Worm (Caenorhabditis elegans) whole organism, L4 larva: Measurements from ENCODE around the gene rrsr-1.

ENCODE experiments used
- F44E2.7 ChIP-seq: fragments of 200-800 bp; sonication (Bioruptor generic); IDR thresholded peaks from 2 replicates; pipeline ENCODE4 v2.1.2; 2022; ENCODE audit warnings: missing genetic modification characterization, missing compliant biosample characterization
- F49E8.2 ChIP-seq: sonication (generic microtip); optimal IDR thresholded peaks from 2 replicates; lab custom pipeline; 2016; ENCODE audit warnings: missing compliant biosample characterization, mild to moderate bottlenecking, missing genetic modification characterization, borderline replicate concordance
- T26A8.4 ChIP-seq: fragments of 200-800 bp; sonication (Bioruptor generic); IDR thresholded peaks from 2 replicates; pipeline ENCODE4 v1.3.6; 2022; ENCODE audit warnings: missing genetic modification characterization, missing compliant biosample characterization
- Y48G9A.11 ChIP-seq: fragments of 200-800 bp; sonication (Bioruptor generic); IDR thresholded peaks from 2 replicates; pipeline ENCODE4 v1.3.6; 2022; ENCODE audit warnings: missing genetic modification reagents, missing genetic modification characterization, missing compliant biosample characterization
- Y5F2A.4 ChIP-seq: fragments of 200-800 bp; sonication (Bioruptor generic); optimal IDR thresholded peaks from 2 replicates; lab custom pipeline; 2018; ENCODE audit warnings: mild to moderate bottlenecking, missing genetic modification characterization, missing compliant biosample characterization
- ZK337.2 ChIP-seq: fragments of 200-800 bp; sonication (Bioruptor generic); IDR thresholded peaks from 2 replicates; pipeline ENCODE4 v1.3.6; 2022; ENCODE audit warnings: missing genetic modification reagents, missing genetic modification characterization, missing compliant biosample characterization
- aha-1 ChIP-seq: fragments of 150-350 bp; peaks from one replicate; lab custom pipeline; 2014; ENCODE audit warnings: missing biosample characterization, missing genetic modification characterization
- aly-2 ChIP-seq: sonication (generic microtip); optimal IDR thresholded peaks from 2 replicates; lab custom pipeline; 2018; ENCODE audit warnings: missing biosample characterization, missing genetic modification characterization
- ceh-44 ChIP-seq: fragments of 200-800 bp; sonication (Bioruptor generic); IDR thresholded peaks from 2 replicates; pipeline ENCODE4 v1.3.6; 2022; ENCODE audit warnings: missing genetic modification reagents, missing genetic modification characterization, missing compliant biosample characterization
- ceh-62 ChIP-seq: sonication (generic microtip); optimal IDR thresholded peaks from 2 replicates; lab custom pipeline; 2017; ENCODE audit warnings: missing biosample characterization, missing genetic modification characterization
- ces-1 ChIP-seq: fragments of 150-350 bp; sonication (generic microtip); optimal IDR thresholded peaks from 4 replicates; lab custom pipeline; 2014; ENCODE audit warnings: missing biosample characterization, missing genetic modification reagents, missing genetic modification characterization
- cey-2 ChIP-seq: sonication (generic microtip); optimal IDR thresholded peaks from 3 replicates; lab custom pipeline; 2017; ENCODE audit warnings: missing genetic modification characterization, mild to moderate bottlenecking, missing compliant biosample characterization, antibody characterized with exemption, borderline replicate concordance; ENCODE audit not compliant: insufficient read depth
- daf-12 ChIP-seq: fragments of 150-350 bp; optimal IDR thresholded peaks from 2 replicates; lab custom pipeline; 2014; ENCODE audit warnings: missing biosample characterization, missing genetic modification reagents, missing genetic modification characterization
- daf-16 ChIP-seq, 3 experiments: sonication (generic microtip); optimal IDR thresholded peaks; 2 replicates each; lab custom pipeline; 2016 to 2017; ENCODE audit warnings: missing genetic modification characterization in 3 of 3, missing genetic modification reagents in 3 of 3, mild to moderate bottlenecking in 2 of 3, missing compliant biosample characterization in 2 of 3, missing biosample characterization in 1 of 3, moderate library complexity in 1 of 3
- daf-8 ChIP-seq: fragments of 200-800 bp; sonication (Bioruptor generic); IDR thresholded peaks from 2 replicates; pipeline ENCODE4 v1.3.6; 2022; ENCODE audit warnings: missing genetic modification characterization, missing compliant biosample characterization
- dmd-6 ChIP-seq: fragments of 200-800 bp; sonication (Bioruptor generic); IDR thresholded peaks from 2 replicates; pipeline ENCODE4 v1.3.6; 2022; ENCODE audit warnings: missing genetic modification reagents, missing genetic modification characterization, missing compliant biosample characterization
- dmd-9 ChIP-seq: fragments of 200-800 bp; sonication (Bioruptor generic); IDR thresholded peaks from 2 replicates; pipeline ENCODE4 v1.3.6; 2022; ENCODE audit warnings: missing genetic modification reagents, missing genetic modification characterization, missing compliant biosample characterization
- dpl-1 ChIP-seq: fragments of 150-350 bp; optimal IDR thresholded peaks from 2 replicates; lab custom pipeline; 2014; ENCODE audit warnings: missing biosample characterization, missing genetic modification reagents, missing genetic modification characterization
- egl-27 ChIP-seq: sonication (generic microtip); optimal IDR thresholded peaks from 3 replicates; lab custom pipeline; 2017; ENCODE audit warnings: missing biosample characterization, missing genetic modification reagents, missing genetic modification characterization
- hif-1 ChIP-seq, 2 experiments: sonication (generic microtip); optimal IDR thresholded peaks; 2 replicates each; lab custom pipeline; 2016 to 2017; ENCODE audit warnings: missing compliant biosample characterization in 2 of 2, missing genetic modification characterization in 2 of 2, missing genetic modification reagents in 2 of 2, missing genotype in 2 of 2, mild to moderate bottlenecking in 1 of 2
- hlh-30 ChIP-seq: sonication (generic microtip); optimal IDR thresholded peaks from 2 replicates; lab custom pipeline; 2017; ENCODE audit warnings: antibody characterized with exemption, mild to moderate bottlenecking, missing genetic modification characterization, missing compliant biosample characterization; ENCODE audit not compliant: insufficient read depth
- hmg-1.1 ChIP-seq: fragments of 200-800 bp; sonication (Bioruptor generic); IDR thresholded peaks from 2 replicates; pipeline ENCODE4 v1.3.6; 2022; ENCODE audit warnings: missing genetic modification reagents, missing genetic modification characterization, missing compliant biosample characterization
- lin-1 ChIP-seq: fragments of 200-800 bp; sonication (Bioruptor generic); IDR thresholded peaks from 2 replicates; pipeline ENCODE4 v1.3.6; 2022; ENCODE audit warnings: missing genetic modification reagents, missing genetic modification characterization, missing compliant biosample characterization
- lin-15B ChIP-seq: fragments of 150-350 bp; sonication (generic microtip); optimal IDR thresholded peaks from 3 replicates; lab custom pipeline; 2014; ENCODE audit warnings: missing biosample characterization, missing genetic modification characterization
- lir-3 ChIP-seq: sonication (generic microtip); optimal IDR thresholded peaks from 2 replicates; lab custom pipeline; 2016; ENCODE audit warnings: mild to moderate bottlenecking, missing genetic modification characterization, missing compliant biosample characterization
- mdl-1 ChIP-seq, 2 experiments: fragments of 150-350 bp in 1 of 2; sonication (generic microtip) in 1 of 2; optimal IDR thresholded peaks; 2 replicates each; lab custom pipeline; 2014 to 2017; ENCODE audit warnings: missing biosample characterization in 2 of 2, missing genetic modification characterization in 2 of 2
- mxl-3 ChIP-seq: fragments of 200-800 bp; sonication (Bioruptor generic); optimal IDR thresholded peaks from 2 replicates; lab custom pipeline; 2018; ENCODE audit warnings: mild to moderate bottlenecking, missing genetic modification characterization, missing compliant biosample characterization
- nhr-10 ChIP-seq: fragments of 150-350 bp; optimal IDR thresholded peaks from 2 replicates; lab custom pipeline; 2014; ENCODE audit warnings: missing biosample characterization, missing genetic modification characterization
- nhr-111 ChIP-seq: fragments of 200-800 bp; sonication (Bioruptor generic); optimal IDR thresholded peaks from 2 replicates; lab custom pipeline; 2018; ENCODE audit warnings: mild to moderate bottlenecking, missing genetic modification characterization, missing compliant biosample characterization
- nhr-237 ChIP-seq: sonication (generic microtip); optimal IDR thresholded peaks from 2 replicates; lab custom pipeline; 2017; ENCODE audit warnings: missing biosample characterization, missing genetic modification characterization
- nhr-41 ChIP-seq: fragments of 200-800 bp; sonication (Bioruptor generic); IDR thresholded peaks from 2 replicates; pipeline ENCODE4 v1.3.6; 2022; ENCODE audit warnings: missing genetic modification reagents, missing genetic modification characterization, missing compliant biosample characterization
- nhr-42 ChIP-seq: fragments of 200-800 bp; sonication (Bioruptor generic); IDR thresholded peaks from 2 replicates; pipeline ENCODE4 v1.3.6; 2022; ENCODE audit warnings: missing genetic modification characterization, missing compliant biosample characterization
- set-16 ChIP-seq: fragments of 200-800 bp; sonication (Bioruptor generic); IDR thresholded peaks from 2 replicates; pipeline ENCODE4 v1.3.6; 2022; ENCODE audit warnings: missing genetic modification reagents, missing genetic modification characterization, missing compliant biosample characterization
- skn-1 ChIP-seq: fragments of 150-350 bp; optimal IDR thresholded peaks from 2 replicates; lab custom pipeline; 2014; ENCODE audit warnings: missing biosample characterization, missing genetic modification characterization
- snpc-1.2 ChIP-seq: fragments of 200-800 bp; sonication (Bioruptor generic); IDR thresholded peaks from 2 replicates; pipeline ENCODE4 v1.3.6; 2022; ENCODE audit warnings: missing genetic modification reagents, missing genetic modification characterization, missing compliant biosample characterization
- snpc-4 ChIP-seq: fragments of 150-350 bp; optimal IDR thresholded peaks from 2 replicates; lab custom pipeline; 2014; ENCODE audit warnings: missing biosample characterization, missing genetic modification characterization
- spr-1 ChIP-seq: sonication (generic microtip); optimal IDR thresholded peaks from 2 replicates; lab custom pipeline; 2016; ENCODE audit warnings: mild to moderate bottlenecking, missing genetic modification characterization, missing compliant biosample characterization
- unc-62 ChIP-seq, 3 experiments: fragments of 150-350 bp in 1 of 3; sonication (generic microtip); optimal IDR thresholded peaks in 2 of 3; peaks in 1 of 3; 1 replicate in 1 of 3; 2 replicates in 2 of 3; lab custom pipeline; 2014 to 2017; ENCODE audit warnings: missing biosample characterization in 3 of 3, missing genetic modification characterization in 3 of 3, missing genetic modification reagents in 3 of 3, missing genotype in 1 of 3
- vab-7 ChIP-seq: fragments of 200-800 bp; sonication (Bioruptor generic); IDR thresholded peaks from 2 replicates; pipeline ENCODE4 v1.3.6; 2022; ENCODE audit warnings: missing genetic modification reagents, missing genetic modification characterization, missing compliant biosample characterization
- zfp-3 ChIP-seq: fragments of 200-800 bp; sonication (Bioruptor generic); conservative IDR thresholded peaks from 2 replicates; pipeline ENCODE4 v1.3.6; 2022; ENCODE audit warnings: missing genetic modification reagents, missing genetic modification characterization, missing compliant biosample characterization
- zip-11 ChIP-seq: fragments of 200-800 bp; sonication (Bioruptor generic); IDR thresholded peaks from 2 replicates; pipeline ENCODE4 v1.3.6; 2022; ENCODE audit warnings: missing genetic modification characterization, missing compliant biosample characterization
- zip-2 ChIP-seq: fragments of 150-350 bp; optimal IDR thresholded peaks from 2 replicates; lab custom pipeline; 2014; ENCODE audit warnings: missing biosample characterization, missing genetic modification characterization

rrsr-1 gene

ce11 chrV:14436195-14436594, 11.4 kb upstream of the rrsr-1 start:
- TF ChIP-seq ZK337.2 (GFP tag; lab: Robert Waterston, UW) (no peak), hlh-30 (tag; lab: Kevin White, UChicago) (no peak), nhr-10 (no peak), set-16 (GFP tag; lab: Robert Waterston, UW) (no peak), hmg-1.1 (GFP tag; lab: Robert Waterston, UW) (no peak), hif-1 (tag; optimal IDR thresholded peaks at IDR 0.05; lab: Kevin White, UChicago) (no peak), zip-11 (GFP tag; lab: Robert Waterston, UW) (no peak), nhr-111 (GFP tag; lab: Kevin White, UChicago) (no peak), skn-1 (tag; lab: Kevin White, UChicago) (no peak), dmd-9 (no peak), zfp-3 (no peak), mxl-3 (no peak), aha-1 (tag; lab: Kevin White, UChicago) (no peak), daf-12 (tag; lab: Kevin White, UChicago) (no peak)

- TF ChIP-seq lin-1 (GFP tag; lab: Robert Waterston, UW) = no peak
- TF ChIP-seq Y48G9A.11 (GFP tag; lab: Robert Waterston, UW) = no peak
- no peak for TF ChIP-seq mdl-1 (tag; optimal IDR thresholded peaks at IDR 0.05; lab: Kevin White, UChicago)
- no peak for TF ChIP-seq nhr-42 (GFP tag; lab: Robert Waterston, UW)
- TF ChIP-seq vab-7 (GFP tag; lab: Robert Waterston, UW) = no peak
- no peak for TF ChIP-seq dmd-9
- TF ChIP-seq egl-27 (tag; lab: Kevin White, UChicago) = no peak
- TF ChIP-seq lin-15B = no peak
- TF ChIP-seq zfp-3 = no peak
- no peak for TF ChIP-seq unc-62 (GFP tag; optimal IDR thresholded peaks at IDR 0.05 in 1 of 2; lab: Kevin White, UChicago)
- TF ChIP-seq unc-62 (tag; optimal IDR thresholded peaks at IDR 0.05; lab: Kevin White, UChicago) = no peak
- TF ChIP-seq ceh-44 (GFP tag; lab: Robert Waterston, UW) = no peak
- no peak for TF ChIP-seq spr-1
- TF ChIP-seq zip-2 (tag; lab: Kevin White, UChicago) = no peak
- TF ChIP-seq, all 104 proteins: peak for 0
Measured at ce11 chrV:14433584-14433983, 8.8 kb upstream of the rrsr-1 start.

- TF ChIP-seq aly-2 (no peak), mdl-1 (tag; optimal IDR thresholded peaks at IDR 0.05; lab: Kevin White, UChicago) (no peak), T26A8.4 (GFP tag; lab: Robert Waterston, UW) (no peak), Y5F2A.4 (GFP tag; lab: Kevin White, UChicago) (no peak), hlh-30 (tag; lab: Kevin White, UChicago) (no peak), cey-2 (tag; lab: Kevin White, UChicago) (no peak), ceh-62 (no peak), F44E2.7 (GFP tag; lab: Robert Waterston, UW) (no peak), lir-3 (no peak), ces-1 (GFP tag; lab: Kevin White, UChicago) (no peak), F49E8.2 (tag; lab: Kevin White, UChicago) (no peak), snpc-1.2 (GFP tag; lab: Robert Waterston, UW) (no peak), nhr-237 (tag; lab: Kevin White, UChicago) (no peak), daf-8 (no peak), dmd-6 (no peak), nhr-41 (no peak), snpc-4 (no peak), daf-16 (GFP tag; optimal IDR thresholded peaks at IDR 0.05; lab: Kevin White, UChicago) (no peak), daf-16 (tag; optimal IDR thresholded peaks at IDR 0.05; lab: Kevin White, UChicago) (no peak), dpl-1 (GFP tag; lab: Kevin White, UChicago) (no peak)
- TF ChIP-seq, all 104 proteins: peak for 0
Measured at ce11 chrV:14432259-14432658, 7.5 kb upstream of the rrsr-1 start, which contains the start of gene egl-1. Gene egl-1 (minus strand): TSS chrV:14432359.
